Worm (Caenorhabditis elegans): ENCODE data around the gene ent-2.

Gene ent-2

ce11 chrX:15564338-15564737 is 36.5 kb upstream of the ent-2 start:
- no peak for TF ChIP-seq pros-1 (tag; optimal IDR thresholded peaks at IDR 0.05)
- no peak for TF ChIP-seq tbx-7 (tag; optimal IDR thresholded peaks at IDR 0.05)
- TF ChIP-seq ceh-18 (tag; optimal IDR thresholded peaks at IDR 0.05): no peak
- no peak for TF ChIP-seq gmeb-2 (tag; optimal IDR thresholded peaks at IDR 0.05)
- TF ChIP-seq pax-1 (tag; optimal IDR thresholded peaks at IDR 0.05): no peak
- TF ChIP-seq ceh-22 (tag; optimal IDR thresholded peaks at IDR 0.05): no peak

- TF ChIP-seq unc-86 (tag; optimal IDR thresholded peaks at IDR 0.05): no peak
- TF ChIP-seq pha-2 (tag; optimal IDR thresholded peaks at IDR 0.05): no peak
- TF ChIP-seq unc-3 (GFP tag; conservative IDR thresholded peaks at IDR 0.05): no peak; the same call in 1 of the 2 replicates
- TF ChIP-seq unc-3 (tag; optimal IDR thresholded peaks at IDR 0.05): peak; percentile 15
- no peak for TF ChIP-seq Y22D7AL.16 (tag; optimal IDR thresholded peaks at IDR 0.05)
- TF ChIP-seq K09A11.1 (tag; optimal IDR thresholded peaks at IDR 0.05; ENCODE audit: insufficient read depth): no peak
- TF ChIP-seq hlh-30 (tag; optimal IDR thresholded peaks at IDR 0.05; ENCODE audit: insufficient read depth): no peak
- no peak for TF ChIP-seq elt-4 (tag; optimal IDR thresholded peaks at IDR 0.05)
- no peak for TF ChIP-seq tbx-7 (tag; optimal IDR thresholded peaks at IDR 0.05)
- no peak for TF ChIP-seq ceh-6 (GFP tag; optimal IDR thresholded peaks at IDR 0.05)
- no peak for TF ChIP-seq hlh-8 (tag; optimal IDR thresholded peaks at IDR 0.05)
- no peak for TF ChIP-seq unc-55 (GFP tag; optimal IDR thresholded peaks at IDR 0.05)
- no peak for TF ChIP-seq ceh-22 (tag; optimal IDR thresholded peaks at IDR 0.05)
- no peak for TF ChIP-seq hlh-6 (tag; optimal IDR thresholded peaks at IDR 0.05)
- no peak for TF ChIP-seq ttx-3 (tag; optimal IDR thresholded peaks at IDR 0.05)
- TF ChIP-seq ceh-30 (tag; optimal IDR thresholded peaks at IDR 0.05): no peak
- no peak for TF ChIP-seq C38D4.7 (GFP tag; optimal IDR thresholded peaks at IDR 0.05)
- no peak for TF ChIP-seq npax-4 (tag; optimal IDR thresholded peaks at IDR 0.05)
- no peak for TF ChIP-seq eyg-1 (tag; optimal IDR thresholded peaks at IDR 0.05)
- no peak for TF ChIP-seq ceh-14 (tag; optimal IDR thresholded peaks at IDR 0.05)
- no peak for TF ChIP-seq nhr-11 (tag; optimal IDR thresholded peaks at IDR 0.05)
- no peak for TF ChIP-seq rnt-1 (tag; optimal IDR thresholded peaks at IDR 0.05)
- TF ChIP-seq ahr-1 (tag; optimal IDR thresholded peaks at IDR 0.05): no peak
- peak; percentile 37 for TF ChIP-seq ceh-18 (tag; optimal IDR thresholded peaks at IDR 0.05)
- no peak for TF ChIP-seq fkh-6 (tag; optimal IDR thresholded peaks at IDR 0.05)
- TF ChIP-seq unc-42 (tag; optimal IDR thresholded peaks at IDR 0.05): peak; percentile 51
- no peak for TF ChIP-seq mec-3 (tag; optimal IDR thresholded peaks at IDR 0.05; ENCODE audit: borderline replicate concordance)
- TF ChIP-seq F13H6.1 (tag; optimal IDR thresholded peaks at IDR 0.05): no peak
- TF ChIP-seq tbx-2 (tag; optimal IDR thresholded peaks at IDR 0.05): peak; percentile 68
- peak; percentile 12 for TF ChIP-seq ceh-34 (tag; optimal IDR thresholded peaks at IDR 0.05)
- peak; percentile 0 for TF ChIP-seq pros-1 (tag; optimal IDR thresholded peaks at IDR 0.05)
- no peak for TF ChIP-seq lim-6 (tag; optimal IDR thresholded peaks at IDR 0.05)
- TF ChIP-seq pat-9 (tag; optimal IDR thresholded peaks at IDR 0.05): no peak
- TF ChIP-seq madf-2 (tag; optimal IDR thresholded peaks at IDR 0.05): no peak
- TF ChIP-seq T23F11.4 (GFP tag; optimal IDR thresholded peaks at IDR 0.05): no peak
- peak; percentile 70 for TF ChIP-seq ceh-31 (tag; optimal IDR thresholded peaks at IDR 0.05)
- TF ChIP-seq pqm-1 (tag; optimal IDR thresholded peaks at IDR 0.05): no peak
- TF ChIP-seq ceh-2 (tag; optimal IDR thresholded peaks at IDR 0.05): no peak
- TF ChIP-seq pag-3 (tag; optimal IDR thresholded peaks at IDR 0.05; ENCODE audit: borderline replicate concordance): no peak
- no peak for TF ChIP-seq che-1 (tag; optimal IDR thresholded peaks at IDR 0.05)
- TF ChIP-seq ceh-48 (tag; optimal IDR thresholded peaks at IDR 0.05): peak; percentile 86
- no peak for TF ChIP-seq ceh-9 (tag; optimal IDR thresholded peaks at IDR 0.05)
- TF ChIP-seq ama-1 (optimal IDR thresholded peaks at IDR 0.05): no peak
- no peak for TF ChIP-seq sdc-2 (tag; optimal IDR thresholded peaks at IDR 0.05)
- no peak for TF ChIP-seq odd-2 (tag; optimal IDR thresholded peaks at IDR 0.05)
- no peak for TF ChIP-seq ceh-24 (tag; optimal IDR thresholded peaks at IDR 0.05)
- peak; percentile 25 for TF ChIP-seq nfya-1 (tag; optimal IDR thresholded peaks at IDR 0.05)
- TF ChIP-seq ets-4 (tag; optimal IDR thresholded peaks at IDR 0.05): no peak
- TF ChIP-seq dve-1 (tag; optimal IDR thresholded peaks at IDR 0.05): no peak
- TF ChIP-seq dmd-4 (tag; optimal IDR thresholded peaks at IDR 0.05; ENCODE audit: borderline replicate concordance): no peak
- TF ChIP-seq gmeb-2 (tag; optimal IDR thresholded peaks at IDR 0.05): no peak
Measured at ce11 chrX:15566640-15567039, 34.2 kb upstream of the ent-2 start.

Data from whole organism, late embryonic.